Fruit fly (Drosophila melanogaster) S2 (cell line): ENCODE measurements around the gene mRpL27.

Experiments used
- CG8478 ChIP-seq: fragments of >200 bp; optimal IDR thresholded peaks from 2 replicates; lab custom pipeline; 2018
- CTCF ChIP-seq, 2 experiments: fragments of >200 bp; optimal IDR thresholded peaks; 2 replicates each; lab custom pipeline; 2018

DNA sequence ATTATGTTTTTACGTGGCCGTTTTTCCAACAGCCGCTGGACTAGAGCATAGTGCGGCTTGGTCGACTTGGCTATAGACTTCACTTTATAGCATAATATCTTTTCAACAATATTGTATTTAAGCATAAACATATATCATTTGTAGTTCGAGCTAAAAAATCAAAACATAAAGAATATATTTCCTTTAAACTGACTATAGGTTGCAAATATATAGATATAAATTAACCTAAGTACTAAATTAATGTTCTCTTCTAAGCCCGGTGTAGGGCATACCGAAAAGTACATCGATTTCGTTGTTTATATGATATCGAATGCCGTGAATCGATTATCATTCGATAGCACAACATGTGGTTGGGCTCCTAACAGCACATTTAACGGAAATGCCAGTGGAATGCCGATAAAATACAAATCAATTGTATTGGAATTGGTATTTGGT is 10.8 kb downstream of the mRpL27 start, which contains the start of gene MFS18:
- no peak for TF ChIP-seq CG8478 (lab: Kevin White, UChicago)
- TF ChIP-seq CTCF (optimal IDR thresholded peaks at IDR 0.05; lab: Kevin White, UChicago) = no peak
